Worm (Caenorhabditis elegans) whole organism, early embryonic: Measurements from ENCODE around the gene zmp-1.

ENCODE experiments used
- ama-1 ChIP-seq: fragments of 150-350 bp; optimal IDR thresholded peaks from 2 replicates; lab custom pipeline; 2014
- ceh-13 ChIP-seq: fragments of 200-800 bp; sonication (Bioruptor generic); optimal IDR thresholded peaks from 2 replicates; lab custom pipeline; 2018; ENCODE audit warnings: mild to moderate bottlenecking, missing genetic modification characterization, missing compliant biosample characterization
- ets-7 ChIP-seq: sonication (generic microtip); optimal IDR thresholded peaks from 2 replicates; lab custom pipeline; 2016; ENCODE audit warnings: missing genotype, missing genetic modification characterization, missing compliant biosample characterization
- hmg-4 ChIP-seq: fragments of 200-800 bp; sonication (Bioruptor generic); optimal IDR thresholded peaks from 2 replicates; lab custom pipeline; 2018; ENCODE audit warnings: mild to moderate bottlenecking, missing genetic modification characterization, missing compliant biosample characterization

DNA sequence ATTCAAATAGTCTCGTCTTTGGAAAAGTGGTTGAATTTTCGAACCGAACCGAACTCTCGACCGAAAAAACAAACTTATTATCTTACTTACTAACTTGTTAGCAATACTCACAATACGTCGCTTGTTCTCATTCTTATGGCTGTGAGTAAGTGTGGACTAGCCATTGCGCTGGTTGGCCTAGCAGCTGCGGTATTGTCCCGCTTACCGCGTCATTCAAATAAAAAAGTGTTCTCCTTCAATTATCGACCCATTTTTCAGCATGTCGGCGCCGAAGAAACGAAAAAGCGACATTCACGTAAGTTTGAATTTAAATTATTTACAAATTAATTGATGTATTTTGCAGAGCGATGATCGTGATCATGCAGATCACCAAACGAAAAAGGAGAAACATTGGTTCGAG lies 26.3 kb upstream of the zmp-1 start:
- TF ChIP-seq ama-1 (lab: Kevin White, UChicago) (no peak), hmg-4 (GFP tag; lab: Kevin White, UChicago) (no peak), ets-7 (tag; lab: Kevin White, UChicago) (no peak), ceh-13 (no peak)
